Worm (Caenorhabditis elegans): ENCODE results near the gene W04H10.2.

- TF ChIP-seq efl-3 (GFP tag; optimal IDR thresholded peaks at IDR 0.05): no peak
- no peak for TF ChIP-seq alr-1 (tag; optimal IDR thresholded peaks at IDR 0.05; ENCODE audit: borderline replicate concordance)
- TF ChIP-seq sox-4 (tag; optimal IDR thresholded peaks at IDR 0.05): no peak
- TF ChIP-seq irx-1 (tag; optimal IDR thresholded peaks at IDR 0.05): no peak
- TF ChIP-seq ceh-82 (tag; optimal IDR thresholded peaks at IDR 0.05): no peak
- no peak for TF ChIP-seq ztf-4 (tag; optimal IDR thresholded peaks at IDR 0.05)
- no peak for TF ChIP-seq ama-1 (optimal IDR thresholded peaks at IDR 0.05)
- TF ChIP-seq mdl-1 (tag; optimal IDR thresholded peaks at IDR 0.05): no peak
- TF ChIP-seq elt-3 (tag; optimal IDR thresholded peaks at IDR 0.05): no peak
- no peak for TF ChIP-seq grh-1 (GFP tag; IDR thresholded peaks at IDR 0.05)
- no peak for TF ChIP-seq unc-62 (GFP tag; optimal IDR thresholded peaks at IDR 0.05)
Observed at ce11 chrII:651324-651723, 46.0 kb downstream of the W04H10.2 start.

Measured in whole organism, L1 larva.